Worm (Caenorhabditis elegans) whole organism, early embryonic: ENCODE data around the gene F42E11.3.

Experiments
- aly-1 ChIP-seq: sonication (generic microtip); optimal IDR thresholded peaks from 2 replicates; lab custom pipeline; 2016; ENCODE audit warnings: missing genetic modification characterization, missing compliant biosample characterization
- ama-1 ChIP-seq: fragments of 150-350 bp; optimal IDR thresholded peaks from 2 replicates; lab custom pipeline; 2014
- ceh-36 ChIP-seq: sonication (generic microtip); optimal IDR thresholded peaks from 2 replicates; lab custom pipeline; 2016; ENCODE audit warnings: missing genetic modification characterization, inconsistent platforms, missing compliant biosample characterization
- ets-7 ChIP-seq: sonication (generic microtip); optimal IDR thresholded peaks from 2 replicates; lab custom pipeline; 2016; ENCODE audit warnings: missing genotype, missing genetic modification characterization, missing compliant biosample characterization
- hmbx-1 ChIP-seq: sonication (generic microtip); optimal IDR thresholded peaks from 2 replicates; lab custom pipeline; 2016; ENCODE audit warnings: mild to moderate bottlenecking, missing genetic modification characterization, missing compliant biosample characterization
- sea-1 ChIP-seq: fragments of 200-800 bp; sonication (Bioruptor generic); conservative IDR thresholded peaks from 2 replicates; pipeline ENCODE4 v1.3.6; 2022; ENCODE audit warnings: missing genetic modification characterization, missing compliant biosample characterization
- tbx-37 ChIP-seq: fragments of 200-800 bp; sonication (Bioruptor generic); conservative IDR thresholded peaks from 2 replicates; pipeline ENCODE4 v1.3.6; 2022; ENCODE audit warnings: missing genetic modification reagents, missing genetic modification characterization, missing compliant biosample characterization

- no peak for TF ChIP-seq ceh-36 (tag; lab: Kevin White, UChicago)
- TF ChIP-seq sea-1, result no peak
- no peak for TF ChIP-seq hmbx-1
- TF ChIP-seq tbx-37, result no peak
- no peak for TF ChIP-seq aly-1
- TF ChIP-seq ama-1 (lab: Kevin White, UChicago), result no peak
- no peak for TF ChIP-seq ets-7 (tag; lab: Kevin White, UChicago)
Observed at ce11 chrX:11326827-11327226, 48.6 kb downstream of the F42E11.3 start, which contains the start of gene ZK455.5.
